Worm (Caenorhabditis elegans) whole organism, L4 larva: ENCODE results near the gene R144.3.

Experiments used
- D1046.2 ChIP-seq: fragments of 200-800 bp; sonication (Bioruptor generic); IDR thresholded peaks from 2 replicates; pipeline ENCODE4 v1.3.6; 2022; ENCODE audit warnings: missing genetic modification characterization, missing compliant biosample characterization
- F10B5.3 ChIP-seq: sonication (generic microtip); optimal IDR thresholded peaks from 2 replicates; lab custom pipeline; 2016; ENCODE audit warnings: mild to moderate bottlenecking, missing genetic modification characterization, missing compliant biosample characterization
- F44E2.7 ChIP-seq: fragments of 200-800 bp; sonication (Bioruptor generic); IDR thresholded peaks from 2 replicates; pipeline ENCODE4 v2.1.2; 2022; ENCODE audit warnings: missing genetic modification characterization, missing compliant biosample characterization
- T26A8.4 ChIP-seq: fragments of 200-800 bp; sonication (Bioruptor generic); IDR thresholded peaks from 2 replicates; pipeline ENCODE4 v1.3.6; 2022; ENCODE audit warnings: missing genetic modification characterization, missing compliant biosample characterization
- Y105C5A.15 ChIP-seq: fragments of 200-800 bp; sonication (Bioruptor generic); IDR thresholded peaks from 2 replicates; pipeline ENCODE4 v1.3.6; 2022; ENCODE audit warnings: missing genetic modification characterization, missing compliant biosample characterization
- ZK337.2 ChIP-seq: fragments of 200-800 bp; sonication (Bioruptor generic); IDR thresholded peaks from 2 replicates; pipeline ENCODE4 v1.3.6; 2022; ENCODE audit warnings: missing genetic modification reagents, missing genetic modification characterization, missing compliant biosample characterization
- aly-2 ChIP-seq: sonication (generic microtip); optimal IDR thresholded peaks from 2 replicates; lab custom pipeline; 2018; ENCODE audit warnings: missing biosample characterization, missing genetic modification characterization
- ama-1 ChIP-seq: fragments of 150-350 bp; optimal IDR thresholded peaks from 2 replicates; lab custom pipeline; 2014; ENCODE audit warnings: inconsistent platforms, mixed read lengths
- arid-1 ChIP-seq: fragments of 200-800 bp; sonication (Bioruptor generic); conservative IDR thresholded peaks from 2 replicates; pipeline ENCODE4 v1.3.6; 2022; ENCODE audit warnings: missing genetic modification reagents, missing genetic modification characterization, missing compliant biosample characterization
- ceh-44 ChIP-seq: fragments of 200-800 bp; sonication (Bioruptor generic); IDR thresholded peaks from 2 replicates; pipeline ENCODE4 v1.3.6; 2022; ENCODE audit warnings: missing genetic modification reagents, missing genetic modification characterization, missing compliant biosample characterization
- ceh-62 ChIP-seq: sonication (generic microtip); optimal IDR thresholded peaks from 2 replicates; lab custom pipeline; 2017; ENCODE audit warnings: missing biosample characterization, missing genetic modification characterization
- cey-2 ChIP-seq: sonication (generic microtip); optimal IDR thresholded peaks from 3 replicates; lab custom pipeline; 2017; ENCODE audit warnings: missing genetic modification characterization, mild to moderate bottlenecking, missing compliant biosample characterization, antibody characterized with exemption, borderline replicate concordance; ENCODE audit not compliant: insufficient read depth
- ctbp-1 ChIP-seq: fragments of 200-800 bp; sonication (Bioruptor generic); IDR thresholded peaks from 2 replicates; pipeline ENCODE4 v1.3.6; 2022; ENCODE audit warnings: missing genetic modification reagents, missing genetic modification characterization, missing compliant biosample characterization
- daf-16 ChIP-seq, 3 experiments: sonication (generic microtip); optimal IDR thresholded peaks; 2 replicates each; lab custom pipeline; 2016 to 2017; ENCODE audit warnings: missing genetic modification characterization in 3 of 3, missing genetic modification reagents in 3 of 3, mild to moderate bottlenecking in 2 of 3, missing compliant biosample characterization in 2 of 3, missing biosample characterization in 1 of 3, moderate library complexity in 1 of 3
- dmd-9 ChIP-seq: fragments of 200-800 bp; sonication (Bioruptor generic); IDR thresholded peaks from 2 replicates; pipeline ENCODE4 v1.3.6; 2022; ENCODE audit warnings: missing genetic modification reagents, missing genetic modification characterization, missing compliant biosample characterization
- fkh-10 ChIP-seq: fragments of 150-350 bp; optimal IDR thresholded peaks from 2 replicates; lab custom pipeline; 2014; ENCODE audit warnings: missing biosample characterization, missing genetic modification reagents, missing genetic modification characterization
- gei-8 ChIP-seq: fragments of 200-800 bp; sonication (Bioruptor generic); optimal IDR thresholded peaks from 2 replicates; lab custom pipeline; 2018; ENCODE audit warnings: mild to moderate bottlenecking, missing genetic modification characterization, missing compliant biosample characterization
- hlh-11 ChIP-seq: fragments of 200-800 bp; sonication (Bioruptor generic); optimal IDR thresholded peaks from 2 replicates; lab custom pipeline; 2018; ENCODE audit warnings: mild to moderate bottlenecking, missing genetic modification characterization, missing compliant biosample characterization
- jun-1 ChIP-seq: fragments of 150-350 bp; optimal IDR thresholded peaks from 2 replicates; lab custom pipeline; 2014; ENCODE audit warnings: missing biosample characterization, missing genetic modification reagents, missing genetic modification characterization
- lim-7 ChIP-seq: fragments of 200-800 bp; sonication (Bioruptor generic); IDR thresholded peaks from 2 replicates; pipeline ENCODE4 v1.3.6; 2022; ENCODE audit warnings: missing genetic modification characterization, missing compliant biosample characterization
- lin-1 ChIP-seq: fragments of 200-800 bp; sonication (Bioruptor generic); IDR thresholded peaks from 2 replicates; pipeline ENCODE4 v1.3.6; 2022; ENCODE audit warnings: missing genetic modification reagents, missing genetic modification characterization, missing compliant biosample characterization
- lin-15B ChIP-seq: fragments of 150-350 bp; sonication (generic microtip); optimal IDR thresholded peaks from 3 replicates; lab custom pipeline; 2014; ENCODE audit warnings: missing biosample characterization, missing genetic modification characterization
- lin-29 ChIP-seq: fragments of 200-800 bp; sonication (Bioruptor generic); IDR thresholded peaks from 2 replicates; pipeline ENCODE4 v1.3.6; 2022; ENCODE audit warnings: missing genetic modification reagents, missing genetic modification characterization, missing compliant biosample characterization
- lin-38 ChIP-seq: fragments of 200-800 bp; sonication (Bioruptor generic); IDR thresholded peaks from 2 replicates; pipeline ENCODE4 v1.3.6; 2022; ENCODE audit warnings: missing genetic modification reagents, missing genetic modification characterization, missing compliant biosample characterization
- lin-39 ChIP-seq: fragments of 150-350 bp; optimal IDR thresholded peaks from 2 replicates; lab custom pipeline; 2014; ENCODE audit warnings: missing biosample characterization, missing genetic modification reagents, missing genetic modification characterization
- mdt-29 ChIP-seq: fragments of 200-800 bp; sonication (Bioruptor generic); IDR thresholded peaks from 2 replicates; pipeline ENCODE4 v1.3.6; 2022; ENCODE audit warnings: missing genetic modification reagents, missing genetic modification characterization, missing compliant biosample characterization
- mep-1 ChIP-seq: fragments of 150-350 bp; sonication (generic microtip); optimal IDR thresholded peaks from 3 replicates; lab custom pipeline; 2014; ENCODE audit warnings: missing biosample characterization, missing genetic modification characterization
- mes-2 ChIP-seq: sonication (generic microtip); optimal IDR thresholded peaks from 2 replicates; lab custom pipeline; 2016; ENCODE audit warnings: missing genotype, mild to moderate bottlenecking, missing genetic modification characterization, missing compliant biosample characterization; ENCODE audit not compliant: poor library complexity, severe bottlenecking
- mxl-2 ChIP-seq: fragments of 200-800 bp; sonication (Bioruptor generic); conservative IDR thresholded peaks from 2 replicates; pipeline ENCODE4 v1.3.6; 2022; ENCODE audit warnings: missing genetic modification reagents, missing genetic modification characterization, missing compliant biosample characterization
- nhr-10 ChIP-seq: fragments of 150-350 bp; optimal IDR thresholded peaks from 2 replicates; lab custom pipeline; 2014; ENCODE audit warnings: missing biosample characterization, missing genetic modification characterization
- nhr-102 ChIP-seq: sonication (generic microtip); optimal IDR thresholded peaks from 2 replicates; lab custom pipeline; 2016; ENCODE audit warnings: mild to moderate bottlenecking, missing genetic modification characterization, moderate library complexity, missing compliant biosample characterization
- nhr-237 ChIP-seq: sonication (generic microtip); optimal IDR thresholded peaks from 2 replicates; lab custom pipeline; 2017; ENCODE audit warnings: missing biosample characterization, missing genetic modification characterization
- nhr-25 ChIP-seq: sonication (generic microtip); optimal IDR thresholded peaks from 2 replicates; lab custom pipeline; 2017; ENCODE audit warnings: missing genetic modification characterization, mild to moderate bottlenecking, missing compliant biosample characterization, antibody characterized with exemption, moderate library complexity, borderline replicate concordance; ENCODE audit not compliant: insufficient read depth
- nhr-28 ChIP-seq: fragments of 150-350 bp; optimal IDR thresholded peaks from 2 replicates; lab custom pipeline; 2014; ENCODE audit warnings: missing biosample characterization, missing genetic modification characterization
- nhr-41 ChIP-seq: fragments of 200-800 bp; sonication (Bioruptor generic); IDR thresholded peaks from 2 replicates; pipeline ENCODE4 v1.3.6; 2022; ENCODE audit warnings: missing genetic modification reagents, missing genetic modification characterization, missing compliant biosample characterization
- nhr-42 ChIP-seq: fragments of 200-800 bp; sonication (Bioruptor generic); IDR thresholded peaks from 2 replicates; pipeline ENCODE4 v1.3.6; 2022; ENCODE audit warnings: missing genetic modification characterization, missing compliant biosample characterization
- nhr-6 ChIP-seq: fragments of 150-350 bp; optimal IDR thresholded peaks from 2 replicates; lab custom pipeline; 2014; ENCODE audit warnings: missing biosample characterization, missing genetic modification characterization
- nhr-76 ChIP-seq: fragments of 150-350 bp; optimal IDR thresholded peaks from 2 replicates; lab custom pipeline; 2014; ENCODE audit warnings: missing biosample characterization, missing genetic modification characterization
- pha-4 ChIP-seq, 2 experiments: fragments of 150-350 bp in 1 of 2; fragments of 200-800 bp in 1 of 2; sonication (Bioruptor generic) in 1 of 2; IDR thresholded peaks in 1 of 2; optimal IDR thresholded peaks in 1 of 2; 2 replicates each; pipeline versions ENCODE4 v1.3.6 to Lab custom; 2014 to 2022; ENCODE audit warnings: missing genetic modification characterization in 2 of 2, missing genetic modification reagents in 2 of 2, missing biosample characterization in 1 of 2, missing compliant biosample characterization in 1 of 2
- rbr-2 ChIP-seq: sonication (generic microtip); optimal IDR thresholded peaks from 2 replicates; lab custom pipeline; 2016; ENCODE audit warnings: missing genotype, missing genetic modification characterization, missing compliant biosample characterization
- saeg-2 ChIP-seq: fragments of 200-800 bp; sonication (Bioruptor generic); IDR thresholded peaks from 2 replicates; pipeline ENCODE4 v1.3.6; 2022; ENCODE audit warnings: missing genetic modification reagents, missing genetic modification characterization, missing compliant biosample characterization
- snpc-1.2 ChIP-seq: fragments of 200-800 bp; sonication (Bioruptor generic); IDR thresholded peaks from 2 replicates; pipeline ENCODE4 v1.3.6; 2022; ENCODE audit warnings: missing genetic modification reagents, missing genetic modification characterization, missing compliant biosample characterization
- snpc-4 ChIP-seq: fragments of 150-350 bp; optimal IDR thresholded peaks from 2 replicates; lab custom pipeline; 2014; ENCODE audit warnings: missing biosample characterization, missing genetic modification characterization
- spr-1 ChIP-seq: sonication (generic microtip); optimal IDR thresholded peaks from 2 replicates; lab custom pipeline; 2016; ENCODE audit warnings: mild to moderate bottlenecking, missing genetic modification characterization, missing compliant biosample characterization
- tag-97 ChIP-seq: fragments of 200-800 bp; sonication (Bioruptor generic); IDR thresholded peaks from 2 replicates; pipeline ENCODE4 v1.3.6; 2022; ENCODE audit warnings: missing genetic modification characterization, missing compliant biosample characterization
- tra-1 ChIP-seq: fragments of 200-800 bp; sonication (Bioruptor generic); IDR thresholded peaks from 2 replicates; pipeline ENCODE4 v1.3.6; 2022; ENCODE audit warnings: missing genetic modification reagents, missing genetic modification characterization, missing compliant biosample characterization
- unc-39 ChIP-seq: sonication (generic microtip); optimal IDR thresholded peaks from 2 replicates; lab custom pipeline; 2017; ENCODE audit warnings: missing biosample characterization, missing genetic modification characterization
- zag-1 ChIP-seq: fragments of 150-350 bp; optimal IDR thresholded peaks from 2 replicates; lab custom pipeline; 2014; ENCODE audit warnings: missing biosample characterization, missing genetic modification characterization
- zfp-3 ChIP-seq: fragments of 200-800 bp; sonication (Bioruptor generic); conservative IDR thresholded peaks from 2 replicates; pipeline ENCODE4 v1.3.6; 2022; ENCODE audit warnings: missing genetic modification reagents, missing genetic modification characterization, missing compliant biosample characterization
- zip-2 ChIP-seq: fragments of 150-350 bp; optimal IDR thresholded peaks from 2 replicates; lab custom pipeline; 2014; ENCODE audit warnings: missing biosample characterization, missing genetic modification characterization

R144.3 gene

DNA sequence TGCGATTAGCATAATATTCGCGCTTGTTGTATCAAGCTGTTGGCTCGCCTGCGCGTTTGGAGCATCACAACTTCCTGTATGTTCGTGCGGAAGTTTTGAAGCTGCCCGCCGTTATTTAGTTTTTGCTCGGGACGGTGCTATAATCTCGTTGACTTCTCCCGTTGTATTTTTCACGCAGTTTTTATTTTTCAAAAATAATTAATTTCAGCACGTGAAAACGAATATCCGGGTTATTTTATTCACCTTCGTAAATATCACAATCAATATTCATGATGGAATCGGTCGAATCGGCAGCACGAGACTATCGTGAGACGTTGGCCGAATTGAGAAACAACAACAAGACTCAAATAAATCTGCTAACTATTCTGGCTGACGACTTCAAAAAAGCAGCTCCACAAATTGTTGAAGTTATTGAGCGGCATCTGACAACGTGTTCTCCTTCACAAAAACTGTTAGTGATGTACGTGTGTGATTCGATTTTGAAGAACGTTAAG is 3.4 kb downstream of the R144.3 start (continued):
- TF ChIP-seq T26A8.4 (peak; percentile 60), mep-1 (tag; lab: Kevin White, UChicago) (peak; percentile 53), ceh-62 (no peak), snpc-4 (tag; lab: Kevin White, UChicago) (no peak), dmd-9 (GFP tag; lab: Robert Waterston, UW) (no peak), nhr-102 (tag; lab: Kevin White, UChicago) (peak; percentile 53), rbr-2 (peak; percentile 46), zip-2 (tag; lab: Kevin White, UChicago) (no peak), ceh-44 (GFP tag; lab: Robert Waterston, UW) (no peak), gei-8 (GFP tag; lab: Kevin White, UChicago) (no peak), arid-1 (no peak), D1046.2 (GFP tag; lab: Robert Waterston, UW) (no peak), lim-7 (GFP tag; lab: Robert Waterston, UW) (no peak), hlh-11 (tag; lab: Kevin White, UChicago) (peak; percentile 15), tag-97 (GFP tag; lab: Robert Waterston, UW) (no peak), nhr-76 (tag; lab: Kevin White, UChicago) (no peak), zfp-3 (GFP tag; lab: Robert Waterston, UW) (peak; percentile 82), mdt-29 (GFP tag; lab: Robert Waterston, UW) (0 out of 2 replicates have a peak, but pooled peaks have one; percentile 43), lin-38 (peak; percentile 55; the same call in 1 of the 2 replicates), cey-2 (tag; lab: Kevin White, UChicago) (no peak), Y105C5A.15 (GFP tag; lab: Robert Waterston, UW) (no peak), nhr-10 (tag; lab: Kevin White, UChicago) (no peak), jun-1 (tag; lab: Kevin White, UChicago) (peak; percentile 8), aly-2 (no peak), fkh-10 (GFP tag; lab: Kevin White, UChicago) (no peak), F10B5.3 (no peak), mxl-2 (GFP tag; lab: Robert Waterston, UW) (no peak), nhr-237 (tag; lab: Kevin White, UChicago) (no peak), nhr-25 (no peak), pha-4 (GFP tag; IDR thresholded peaks at IDR 0.05; lab: Robert Waterston, UW) (peak; percentile 72), pha-4 (tag; optimal IDR thresholded peaks at IDR 0.05; lab: Kevin White, UChicago) (no peak), F44E2.7 (GFP tag; lab: Robert Waterston, UW) (no peak), nhr-28 (tag; lab: Kevin White, UChicago) (no peak), zag-1 (no peak), lin-39 (tag; lab: Kevin White, UChicago) (no peak), ZK337.2 (GFP tag; lab: Robert Waterston, UW) (0 out of 2 replicates have a peak, but pooled peaks have one; percentile 26), spr-1 (tag; lab: Kevin White, UChicago) (peak; percentile 29), nhr-42 (GFP tag; lab: Robert Waterston, UW) (no peak), tra-1 (GFP tag; lab: Robert Waterston, UW) (0 out of 2 replicates have a peak, but pooled peaks have one; percentile 13), saeg-2 (GFP tag; lab: Robert Waterston, UW) (no peak), unc-39 (no peak), lin-29 (GFP tag; lab: Robert Waterston, UW) (no peak), lin-15B (no peak), daf-16 (GFP tag; optimal IDR thresholded peaks at IDR 0.05; lab: Kevin White, UChicago) (no peak), daf-16 (tag; optimal IDR thresholded peaks at IDR 0.05; lab: Kevin White, UChicago) (no peak), ctbp-1 (GFP tag; lab: Robert Waterston, UW) (0 out of 2 replicates have a peak, but pooled peaks have one; percentile 8), ama-1 (lab: Kevin White, UChicago) (peak; percentile 80), mes-2 (tag; lab: Kevin White, UChicago) (no peak), lin-1 (GFP tag; lab: Robert Waterston, UW) (0 out of 2 replicates have a peak, but pooled peaks have one; percentile 18), snpc-1.2 (GFP tag; lab: Robert Waterston, UW) (peak; percentile 41; the same call in 1 of the 2 replicates), nhr-41 (GFP tag; lab: Robert Waterston, UW) (no peak), nhr-6 (tag; lab: Kevin White, UChicago) (no peak)
